Fruit fly (Drosophila melanogaster) whole organism: ENCODE measurements around the gene CG33269.

Experiments
- CG8478 ChIP-seq: fragments of >200 bp; optimal IDR thresholded peaks from 2 replicates; lab custom pipeline; 2018; ENCODE audit warnings: inconsistent platforms
- Dll ChIP-seq: fragments of >200 bp; optimal IDR thresholded peaks from 2 replicates; lab custom pipeline; 2017
- EcR ChIP-seq, 2 experiments: fragments of >200 bp; optimal IDR thresholded peaks; 2 replicates each; lab custom pipeline; 2017; ENCODE audit warnings: missing biosample characterization in 2 of 2, missing genetic modification characterization in 2 of 2, missing genetic modification reagents in 2 of 2
- pan ChIP-seq: fragments of >200 bp; optimal IDR thresholded peaks from 2 replicates; lab custom pipeline; 2017
- psq ChIP-seq: fragments of >200 bp; optimal IDR thresholded peaks from 2 replicates; lab custom pipeline; 2017
- usp ChIP-seq: fragments of >200 bp; optimal IDR thresholded peaks from 2 replicates; lab custom pipeline; 2017; ENCODE audit warnings: missing biosample characterization, missing genetic modification characterization, mixed read lengths

The CG33269 gene

DNA sequence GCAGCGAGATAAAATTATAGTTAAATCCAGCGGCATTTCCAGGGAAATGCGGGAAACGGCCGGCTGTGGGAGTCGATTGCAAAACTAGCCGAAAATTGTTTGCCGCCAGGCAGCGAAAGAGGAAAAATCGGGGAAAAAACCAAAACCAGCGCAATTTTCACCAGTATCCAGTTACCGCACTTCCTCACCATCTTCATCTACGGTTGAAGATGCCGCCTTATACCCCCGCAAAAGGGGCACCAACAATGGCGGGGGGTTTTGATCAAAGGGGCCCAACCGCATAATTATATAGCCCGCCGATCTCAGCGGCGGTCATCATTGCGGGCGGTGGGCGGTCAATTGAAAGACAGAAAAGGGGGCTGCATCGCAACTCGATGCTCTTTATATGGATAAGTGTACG is 34.0 kb downstream of the CG33269 start:
- TF ChIP-seq usp (no peak), Dll (no peak), CG8478 (lab: Kevin White, UChicago) (no peak), psq (lab: Kevin White, UChicago) (no peak), EcR (GFP tag; optimal IDR thresholded peaks at IDR 0.05; lab: Kevin White, UChicago) (no peak), pan (no peak)

DNA sequence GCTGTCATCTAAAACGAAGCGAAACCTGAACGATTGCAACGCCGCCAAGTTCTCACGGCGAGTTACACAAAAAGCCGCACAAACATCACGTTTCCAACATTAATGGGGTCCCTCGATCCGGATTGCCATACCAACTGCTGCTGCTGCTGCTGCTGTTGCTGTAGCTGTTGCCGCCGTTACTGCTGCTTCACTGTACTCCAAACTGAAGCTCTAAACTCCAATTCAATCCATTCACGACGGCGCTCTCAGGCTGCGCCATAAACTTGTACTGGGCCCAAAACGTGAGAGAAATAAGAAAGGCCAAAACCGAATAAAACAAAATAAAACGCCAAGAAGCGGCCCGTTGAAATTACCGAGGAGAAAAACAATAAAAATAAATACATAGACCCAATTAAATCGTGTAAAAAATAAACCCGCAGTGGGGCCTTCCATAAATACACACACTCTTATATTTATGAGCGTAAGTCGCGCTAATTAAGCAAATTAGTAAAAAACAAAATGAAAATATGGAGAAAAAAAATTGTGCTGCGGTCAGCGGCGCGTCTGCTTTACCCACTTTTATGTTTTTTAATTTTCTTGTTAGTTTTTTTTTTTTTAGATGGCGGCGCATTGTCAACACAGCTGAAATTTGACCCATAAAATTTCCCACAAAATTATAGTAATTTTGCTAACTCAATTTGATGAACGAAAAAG is 34.5 kb downstream of the CG33269 start:
- no peak for TF ChIP-seq psq (lab: Kevin White, UChicago)
- TF ChIP-seq CG8478 (lab: Kevin White, UChicago) = no peak
- no peak for TF ChIP-seq EcR (GFP tag; optimal IDR thresholded peaks at IDR 0.05; lab: Kevin White, UChicago)
- TF ChIP-seq usp = no peak
- TF ChIP-seq Dll = no peak
- TF ChIP-seq pan = no peak

DNA sequence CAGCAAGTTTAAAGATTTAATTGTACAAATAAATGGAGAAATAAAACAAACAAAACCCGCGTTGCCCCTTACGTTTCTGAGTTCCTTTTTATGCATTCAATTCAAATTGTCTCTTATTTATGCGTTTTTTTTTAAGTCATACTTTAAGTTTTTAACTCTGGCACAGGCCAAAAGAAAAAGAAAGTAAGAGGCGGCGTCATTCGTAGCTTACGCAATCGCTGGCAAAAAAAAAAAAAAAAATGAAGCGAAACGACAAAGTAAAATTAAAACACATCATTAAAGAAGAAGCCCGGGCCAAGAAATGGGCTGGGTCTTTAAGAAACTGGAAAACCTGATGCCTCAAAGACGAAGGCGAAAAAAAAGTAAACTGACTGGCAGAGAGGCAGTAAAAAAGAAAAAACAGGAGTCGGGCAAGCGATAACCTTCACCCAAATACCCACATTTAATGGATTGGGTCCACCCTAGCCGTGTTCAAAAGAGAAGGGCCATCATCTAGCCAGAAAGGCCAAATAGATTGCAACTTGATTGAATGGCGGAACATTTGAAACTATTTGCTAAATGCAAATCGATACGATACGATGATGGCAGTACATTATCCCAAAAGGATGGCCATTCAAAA is 38.2 kb downstream of the CG33269 start:
- TF ChIP-seq CG8478 (lab: Kevin White, UChicago) (no peak), psq (lab: Kevin White, UChicago) (no peak), usp (no peak), Dll (no peak)

DNA sequence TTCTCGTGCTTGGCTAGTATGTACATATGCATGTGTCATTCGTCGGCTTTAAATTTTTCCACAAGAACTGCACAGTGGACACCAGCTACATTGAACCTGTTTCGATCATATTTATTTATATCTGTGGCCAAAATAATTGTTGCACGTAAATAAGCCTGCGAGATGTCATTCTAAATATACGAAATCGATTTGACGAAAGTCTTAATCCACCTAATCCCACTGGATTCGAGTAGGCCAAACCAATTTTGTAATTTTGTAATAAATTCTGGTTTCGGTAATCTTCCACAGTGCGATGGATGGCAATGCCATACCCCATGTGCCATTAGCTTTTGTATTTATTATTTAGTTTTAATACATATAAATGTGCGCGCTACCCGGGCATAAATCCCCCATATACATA is 39.0 kb downstream of the CG33269 start:
- TF ChIP-seq EcR (GFP tag; optimal IDR thresholded peaks at IDR 0.05; lab: Kevin White, UChicago) (no peak), psq (lab: Kevin White, UChicago) (no peak), usp (no peak), Dll (no peak), pan (no peak), CG8478 (lab: Kevin White, UChicago) (no peak)

DNA sequence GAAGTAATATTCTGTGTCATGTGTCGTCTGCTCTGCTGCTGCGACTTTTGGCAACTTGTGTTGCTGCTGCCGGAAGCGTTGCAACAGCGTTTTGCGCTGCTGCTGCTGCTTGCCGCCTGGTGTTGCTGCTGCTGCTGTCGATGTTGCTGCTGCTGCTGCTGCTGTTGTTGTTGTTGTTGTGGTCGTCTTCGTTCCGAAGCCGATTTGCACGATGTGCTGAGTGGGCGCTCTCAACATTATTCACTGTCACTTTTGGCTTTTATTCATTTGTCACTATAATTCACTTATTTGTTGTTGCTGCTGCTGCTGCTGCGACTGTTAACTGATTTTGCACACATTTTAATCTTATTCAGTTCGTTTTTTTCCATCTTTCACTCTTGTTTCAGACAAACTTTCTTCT is 39.6 kb downstream of the CG33269 start:
- TF ChIP-seq pan = no peak
- no peak for TF ChIP-seq EcR (GFP tag; optimal IDR thresholded peaks at IDR 0.05; lab: Kevin White, UChicago)
- no peak for TF ChIP-seq psq (lab: Kevin White, UChicago)
- TF ChIP-seq usp = no peak
- TF ChIP-seq CG8478 (lab: Kevin White, UChicago) = no peak

DNA sequence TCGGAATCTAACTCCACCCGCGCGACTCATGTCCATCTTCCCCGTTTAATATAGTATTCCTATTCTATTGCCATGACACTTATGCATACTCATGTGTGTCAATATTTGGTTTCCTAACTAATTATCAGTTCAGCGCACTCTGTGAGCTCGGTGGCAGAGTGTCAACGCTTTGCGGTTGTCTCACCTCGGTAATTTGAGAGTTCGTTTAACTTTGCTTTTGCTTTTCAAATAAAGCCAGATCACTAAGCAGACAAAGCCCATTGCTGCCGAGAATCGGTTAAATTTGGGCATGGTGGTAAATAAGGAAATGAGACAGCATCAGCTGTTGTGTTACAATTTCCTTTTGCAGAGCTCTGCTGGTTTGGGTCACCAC is 41.7 kb downstream of the CG33269 start:
- TF ChIP-seq psq (lab: Kevin White, UChicago) (no peak), EcR (GFP tag; optimal IDR thresholded peaks at IDR 0.05; lab: Kevin White, UChicago) (no peak), usp (no peak), pan (no peak), Dll (no peak), CG8478 (lab: Kevin White, UChicago) (no peak)

DNA sequence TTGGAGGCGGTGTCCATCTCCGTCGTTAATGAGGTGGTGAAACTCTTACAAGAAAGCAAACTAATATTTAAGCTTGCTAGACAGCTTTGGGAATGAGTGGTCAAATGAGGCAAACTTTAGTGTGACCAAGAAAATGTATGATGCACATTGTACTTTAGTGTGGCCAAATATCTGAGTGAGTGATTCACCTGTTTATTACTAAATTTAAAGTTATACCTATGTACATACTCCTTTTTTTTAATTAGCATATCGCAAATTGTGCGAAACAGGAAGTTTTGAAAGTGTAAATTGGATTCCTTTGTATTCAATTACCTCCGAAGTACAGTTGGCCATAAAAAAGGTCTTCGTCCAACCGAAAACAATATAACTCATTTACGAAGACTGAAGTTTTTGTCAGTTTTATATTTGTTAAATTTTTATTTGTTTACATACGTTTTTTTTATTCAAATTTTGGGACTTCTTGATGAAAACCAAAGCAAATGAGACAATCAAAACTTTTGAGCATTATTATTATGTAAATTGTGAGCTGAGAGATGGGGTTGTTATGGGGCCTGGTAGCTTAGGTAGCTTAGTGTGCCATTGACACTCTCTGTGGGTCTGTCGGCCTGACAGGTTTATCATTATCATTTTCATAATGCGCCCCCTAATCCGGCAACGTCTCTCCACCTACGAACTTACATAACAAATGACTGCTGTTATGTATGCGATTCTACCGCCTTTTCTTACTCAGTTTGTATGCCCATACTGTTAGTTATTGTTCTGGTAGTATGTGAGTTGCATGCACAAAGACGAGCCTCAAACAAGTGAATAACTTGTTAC is 42.3 kb downstream of the CG33269 start:
- TF ChIP-seq pan (no peak), psq (lab: Kevin White, UChicago) (no peak), Dll (no peak), EcR (GFP tag; optimal IDR thresholded peaks at IDR 0.05; lab: Kevin White, UChicago) (no peak)

DNA sequence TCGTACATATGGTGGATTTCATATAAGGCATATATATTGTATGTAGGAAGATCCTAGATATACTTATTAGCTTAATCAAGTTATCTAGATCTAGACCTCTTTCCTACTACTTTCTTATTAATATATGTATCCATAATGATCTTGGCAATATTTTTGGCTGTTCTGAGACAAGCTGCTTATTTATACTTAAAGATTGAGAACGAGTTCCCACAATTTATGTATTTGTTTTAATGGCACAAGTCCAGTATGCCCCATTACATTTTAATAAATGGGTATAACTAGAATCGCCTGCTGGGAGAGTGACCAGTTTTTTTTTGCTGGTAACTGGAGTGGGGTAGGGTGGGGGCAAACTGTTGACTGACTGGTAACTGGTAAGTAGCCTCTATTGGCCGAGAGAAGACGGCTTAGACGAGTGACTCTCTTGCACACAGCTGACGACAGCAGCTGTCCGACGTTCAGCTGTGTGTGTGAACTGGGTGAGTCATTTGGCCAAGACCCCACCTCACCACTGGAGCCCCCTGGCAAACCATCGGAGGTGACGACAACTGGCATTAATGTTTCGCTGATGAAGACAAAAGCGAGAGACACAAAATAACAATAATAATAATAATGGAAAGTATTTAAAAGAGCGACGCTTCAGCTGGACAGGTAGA is 45.1 kb downstream of the CG33269 start:
- no peak for TF ChIP-seq Dll
- TF ChIP-seq usp = no peak
- no peak for TF ChIP-seq EcR (GFP tag; optimal IDR thresholded peaks at IDR 0.05; lab: Kevin White, UChicago)
- TF ChIP-seq psq (lab: Kevin White, UChicago) = no peak
- TF ChIP-seq CG8478 (lab: Kevin White, UChicago) = no peak
- TF ChIP-seq pan = no peak

DNA sequence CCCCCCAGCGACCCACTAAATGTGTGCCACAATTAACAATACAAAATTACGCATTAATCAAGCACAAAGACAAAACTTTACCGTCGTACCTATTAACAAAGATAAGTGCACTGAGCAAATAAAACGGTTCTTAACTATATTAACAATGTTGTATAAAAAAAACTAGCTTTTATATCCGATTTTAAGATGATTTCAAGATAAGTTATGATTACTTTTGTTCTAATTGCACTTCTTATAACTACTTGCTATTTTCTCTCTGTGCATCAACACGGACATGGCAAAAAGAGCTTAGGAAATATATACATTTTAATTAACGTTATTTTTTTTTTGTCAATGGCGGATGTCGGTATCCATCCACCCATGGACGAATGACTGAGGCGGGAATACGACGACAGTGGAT is 45.9 kb downstream of the CG33269 start:
- no peak for TF ChIP-seq pan
- no peak for TF ChIP-seq psq (lab: Kevin White, UChicago)
- no peak for TF ChIP-seq Dll
- TF ChIP-seq CG8478 (lab: Kevin White, UChicago) = no peak
- TF ChIP-seq usp = no peak
- TF ChIP-seq EcR (GFP tag; optimal IDR thresholded peaks at IDR 0.05; lab: Kevin White, UChicago) = no peak

DNA sequence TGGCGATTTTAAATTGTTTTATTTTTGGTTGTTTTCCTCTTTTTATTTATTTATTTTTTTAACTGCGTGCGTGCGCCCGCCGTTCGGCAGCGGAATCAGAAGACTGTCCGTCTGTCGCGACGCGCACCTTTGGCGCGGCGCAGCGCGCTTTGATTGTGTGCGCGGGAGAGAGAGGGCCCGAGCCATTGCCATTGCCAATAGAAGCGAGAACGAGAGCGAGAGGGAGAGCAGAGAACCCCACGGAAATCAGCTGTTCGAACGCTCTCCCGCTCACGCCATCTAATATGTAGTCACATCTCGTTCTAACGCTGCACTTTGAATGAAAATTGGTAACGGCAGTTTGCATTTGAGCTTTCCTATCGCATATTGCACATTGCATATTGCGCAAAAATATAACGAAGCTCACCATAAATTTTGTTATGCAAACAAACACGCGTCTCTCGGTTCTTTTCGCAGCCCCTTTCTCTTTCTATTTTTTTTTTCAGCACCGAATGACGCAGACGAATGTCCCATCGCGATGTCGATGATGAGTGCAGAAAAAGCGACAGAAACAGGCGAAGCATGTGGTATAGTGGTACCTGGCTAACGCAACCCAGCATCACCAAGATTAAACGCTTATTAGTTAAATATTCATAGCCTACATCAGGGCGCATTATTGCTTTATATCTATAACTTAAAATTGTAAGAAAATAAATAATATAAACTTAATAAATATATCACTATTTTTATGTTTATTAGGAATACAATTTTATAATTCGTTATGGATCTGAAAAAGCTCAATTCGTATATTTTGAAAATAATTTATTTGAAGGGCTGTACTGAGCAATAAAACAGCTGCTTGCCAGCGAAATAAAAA is 47.4 kb downstream of the CG33269 start:
- TF ChIP-seq Dll = no peak
- TF ChIP-seq EcR (GFP tag; optimal IDR thresholded peaks at IDR 0.05; lab: Kevin White, UChicago) = no peak
- no peak for TF ChIP-seq CG8478 (lab: Kevin White, UChicago)
- no peak for TF ChIP-seq psq (lab: Kevin White, UChicago)
- TF ChIP-seq usp = no peak
- no peak for TF ChIP-seq pan

DNA sequence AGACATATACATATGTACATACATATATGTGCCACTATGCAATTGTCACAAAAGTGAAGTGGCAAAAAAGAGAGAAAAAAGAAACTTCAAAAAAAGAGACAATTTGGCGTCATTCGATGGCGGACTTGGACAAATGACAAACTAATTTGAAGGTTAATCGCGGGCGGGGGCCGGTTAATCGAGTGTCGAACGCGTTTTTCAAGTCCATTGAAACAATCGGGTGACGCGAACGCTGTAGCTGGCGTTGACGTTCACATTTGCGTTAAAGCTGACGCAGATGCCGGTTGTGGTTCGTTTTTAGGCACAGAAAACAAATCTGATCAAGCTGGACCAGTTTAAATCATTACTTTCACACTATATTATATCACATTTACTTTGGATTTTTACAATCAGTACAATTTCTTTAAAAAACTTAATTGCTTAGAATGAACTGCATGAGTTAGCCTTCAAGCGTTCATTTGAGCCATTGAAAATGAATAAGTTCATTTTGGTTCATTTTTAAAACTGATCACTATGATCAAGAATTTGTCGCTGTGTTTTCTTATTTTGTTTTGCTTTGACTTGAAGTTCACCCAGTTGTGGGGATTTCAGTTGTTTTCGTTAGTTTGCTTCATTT is 48.2 kb downstream of the CG33269 start:
- TF ChIP-seq EcR (GFP tag; optimal IDR thresholded peaks at IDR 0.05; lab: Kevin White, UChicago) (no peak), psq (lab: Kevin White, UChicago) (no peak), CG8478 (lab: Kevin White, UChicago) (no peak), usp (no peak), Dll (no peak), pan (no peak)
